Fruit fly (Drosophila melanogaster) whole organism, embryonic: ENCODE measurements around the gene CG3841.

ENCODE experiments used
- B-H1 ChIP-seq: fragments of 200-800 bp; sonication (Bioruptor generic); IDR thresholded peaks from 3 replicates; pipeline ENCODE4 v1.3.6; 2022; ENCODE audit warnings: missing biosample characterization, missing genetic modification characterization
- CG10209 ChIP-seq: fragments of 200-800 bp; sonication (Bioruptor generic); optimal IDR thresholded peaks from 3 replicates; lab custom pipeline; 2017; ENCODE audit warnings: missing biosample characterization, mild to moderate bottlenecking, missing genetic modification characterization, missing genetic modification reagents
- CG10267 ChIP-seq: fragments of 200-800 bp; sonication (Bioruptor generic); optimal IDR thresholded peaks from 2 replicates; lab custom pipeline; 2018; ENCODE audit warnings: missing biosample characterization, mild to moderate bottlenecking, missing genetic modification characterization, moderate library complexity
- CG10274 ChIP-seq: fragments of 200-800 bp; sonication (Bioruptor generic); optimal IDR thresholded peaks from 3 replicates; lab custom pipeline; 2017; ENCODE audit warnings: missing biosample characterization, mild to moderate bottlenecking, missing genetic modification characterization
- CG10654 ChIP-seq: fragments of 200-800 bp; sonication (Bioruptor generic); optimal IDR thresholded peaks from 2 replicates; lab custom pipeline; 2016; ENCODE audit warnings: missing biosample characterization, missing genetic modification characterization
- CG11504 ChIP-seq: fragments of 200-800 bp; sonication (Bioruptor generic); optimal IDR thresholded peaks from 3 replicates; lab custom pipeline; 2019; ENCODE audit warnings: missing biosample characterization, mild to moderate bottlenecking, missing genetic modification characterization, moderate library complexity
- CG11560 ChIP-seq: fragments of 200-800 bp; sonication (Bioruptor generic); IDR thresholded peaks from 3 replicates; pipeline ENCODE4 v1.3.6; 2022; ENCODE audit warnings: missing biosample characterization, missing genetic modification characterization
- CG12155 ChIP-seq: fragments of 200-800 bp; sonication (Bioruptor generic); optimal IDR thresholded peaks from 3 replicates; lab custom pipeline; 2016; ENCODE audit warnings: missing biosample characterization, missing genetic modification characterization
- CG13894 ChIP-seq: fragments of 200-800 bp; sonication (Bioruptor generic); optimal IDR thresholded peaks from 3 replicates; lab custom pipeline; 2018; ENCODE audit warnings: missing biosample characterization, mild to moderate bottlenecking, missing genetic modification characterization, moderate library complexity
- CG15514 ChIP-seq: fragments of 200-800 bp; sonication (Bioruptor generic); optimal IDR thresholded peaks from 3 replicates; lab custom pipeline; 2017; ENCODE audit warnings: missing biosample characterization, missing genetic modification characterization, mild to moderate bottlenecking, moderate library complexity, missing genetic modification reagents
- CG1602 ChIP-seq: fragments of 200-800 bp; sonication (Bioruptor generic); optimal IDR thresholded peaks from 3 replicates; lab custom pipeline; 2016; ENCODE audit warnings: missing biosample characterization, missing genetic modification characterization
- CG16815 ChIP-seq: fragments of 200-800 bp; sonication (Bioruptor generic); optimal IDR thresholded peaks from 3 replicates; lab custom pipeline; 2017; ENCODE audit warnings: missing biosample characterization, mild to moderate bottlenecking, missing genetic modification characterization
- CG17829 ChIP-seq: fragments of 200-800 bp; optimal IDR thresholded peaks from 2 replicates; lab custom pipeline; 2019; ENCODE audit warnings: missing biosample characterization, mild to moderate bottlenecking, missing genetic modification characterization, moderate library complexity
- CG2678 ChIP-seq: fragments of 200-800 bp; sonication (Bioruptor generic); optimal IDR thresholded peaks from 3 replicates; lab custom pipeline; 2019; ENCODE audit warnings: missing biosample characterization, mild to moderate bottlenecking, missing genetic modification characterization, moderate library complexity
- CG31441 ChIP-seq: fragments of 200-800 bp; sonication (Bioruptor generic); IDR thresholded peaks from 2 replicates; pipeline ENCODE4 v1.3.6; 2022; ENCODE audit warnings: missing biosample characterization, missing genetic modification characterization
- CG34224 ChIP-seq: fragments of 200-800 bp; sonication (Bioruptor generic); IDR thresholded peaks from 3 replicates; pipeline ENCODE4 v1.3.6; 2022; ENCODE audit warnings: missing biosample characterization, missing genetic modification characterization; ENCODE audit not compliant: partially characterized antibody
- CG34422 ChIP-seq: fragments of 200-800 bp; sonication (Bioruptor generic); IDR thresholded peaks from 3 replicates; pipeline ENCODE4 v1.3.6; 2022; ENCODE audit warnings: missing biosample characterization, missing genetic modification characterization
- CG6689 ChIP-seq: fragments of 200-800 bp; sonication (Bioruptor generic); IDR thresholded peaks from 2 replicates; pipeline ENCODE4 v1.3.6; 2022; ENCODE audit warnings: missing biosample characterization, missing genetic modification characterization
- CG8388 ChIP-seq: fragments of 200-800 bp; sonication (Bioruptor generic); optimal IDR thresholded peaks from 2 replicates; lab custom pipeline; 2019; ENCODE audit warnings: missing biosample characterization, mild to moderate bottlenecking, missing genetic modification characterization, moderate library complexity
- CG8924 ChIP-seq: fragments of 200-800 bp; optimal IDR thresholded peaks from 3 replicates; lab custom pipeline; 2019; ENCODE audit warnings: missing biosample characterization, mild to moderate bottlenecking, missing genetic modification characterization, moderate library complexity
- D ChIP-seq, 2 experiments: fragments of 200-800 bp in 1 of 2; fragments of >200 bp in 1 of 2; sonication (Bioruptor generic) in 1 of 2; optimal IDR thresholded peaks; 2 replicates in 1 of 2; 3 replicates in 1 of 2; lab custom pipeline; 2017; ENCODE audit warnings: mild to moderate bottlenecking in 1 of 2, missing biosample characterization in 1 of 2, missing genetic modification characterization in 1 of 2, missing genetic modification reagents in 1 of 2
- D19A ChIP-seq: fragments of 200-800 bp; optimal IDR thresholded peaks from 3 replicates; lab custom pipeline; 2019; ENCODE audit warnings: missing biosample characterization, mild to moderate bottlenecking, missing genetic modification characterization, moderate library complexity
- Fer3 ChIP-seq: fragments of 200-800 bp; sonication (Bioruptor generic); optimal IDR thresholded peaks from 2 replicates; lab custom pipeline; 2018; ENCODE audit warnings: missing biosample characterization, mild to moderate bottlenecking, missing genetic modification characterization, moderate library complexity
- H15 ChIP-seq: fragments of 200-800 bp; sonication (Bioruptor generic); IDR thresholded peaks from 3 replicates; pipeline ENCODE4 v1.3.6; 2022; ENCODE audit warnings: missing biosample characterization, missing genetic modification characterization
- Hey ChIP-seq: fragments of 200-800 bp; sonication (Bioruptor generic); optimal IDR thresholded peaks from 3 replicates; lab custom pipeline; 2018; ENCODE audit warnings: missing biosample characterization, mild to moderate bottlenecking, missing genetic modification characterization
- Meics ChIP-seq: fragments of 200-800 bp; sonication (Bioruptor generic); optimal IDR thresholded peaks from 2 replicates; lab custom pipeline; 2017; ENCODE audit warnings: missing biosample characterization, mild to moderate bottlenecking, missing genetic modification characterization
- PHDP ChIP-seq: fragments of 200-800 bp; sonication (Bioruptor generic); optimal IDR thresholded peaks from 3 replicates; lab custom pipeline; 2018; ENCODE audit warnings: missing biosample characterization, mild to moderate bottlenecking, missing genetic modification characterization, moderate library complexity
- Scr ChIP-seq: fragments of 200-800 bp; sonication (Bioruptor generic); IDR thresholded peaks from 2 replicates; pipeline ENCODE4 v1.3.6; 2022; ENCODE audit warnings: missing biosample characterization, missing genetic modification characterization; ENCODE audit not compliant: partially characterized antibody
- Vsx1 ChIP-seq: fragments of 200-800 bp; sonication (Bioruptor generic); optimal IDR thresholded peaks from 2 replicates; lab custom pipeline; 2017; ENCODE audit warnings: missing biosample characterization, mild to moderate bottlenecking, missing genetic modification characterization, missing genetic modification reagents
- Xrp1 ChIP-seq: fragments of 200-800 bp; sonication (Bioruptor generic); IDR thresholded peaks from 2 replicates; pipeline ENCODE4 v1.3.6; 2022; ENCODE audit warnings: missing biosample characterization, missing genetic modification characterization
- al ChIP-seq: fragments of 200-800 bp; sonication (Bioruptor generic); IDR thresholded peaks from 2 replicates; pipeline ENCODE4 v1.3.6; 2022; ENCODE audit warnings: missing biosample characterization, missing genetic modification characterization
- cwo ChIP-seq: fragments of 200-800 bp; sonication (Bioruptor generic); optimal IDR thresholded peaks from 3 replicates; lab custom pipeline; 2017; ENCODE audit warnings: missing biosample characterization, missing genetic modification characterization, mild to moderate bottlenecking, moderate library complexity, missing genetic modification reagents
- eve ChIP-seq, 2 experiments: fragments of >200 bp; optimal IDR thresholded peaks; 2 replicates each; lab custom pipeline; 2017; ENCODE audit warnings: missing biosample characterization in 2 of 2, missing genetic modification characterization in 2 of 2
- fd3F ChIP-seq: fragments of 200-800 bp; sonication (Bioruptor generic); optimal IDR thresholded peaks from 2 replicates; lab custom pipeline; 2018; ENCODE audit warnings: missing biosample characterization, mild to moderate bottlenecking, missing genetic modification characterization, moderate library complexity
- fd96Cb ChIP-seq: fragments of 200-800 bp; sonication (Bioruptor generic); optimal IDR thresholded peaks from 2 replicates; lab custom pipeline; 2018; ENCODE audit warnings: missing biosample characterization, mild to moderate bottlenecking, missing genetic modification characterization, moderate library complexity
- grau ChIP-seq: fragments of 200-800 bp; optimal IDR thresholded peaks from 3 replicates; lab custom pipeline; 2019; ENCODE audit warnings: missing biosample characterization, mild to moderate bottlenecking, missing genetic modification characterization, moderate library complexity
- lab ChIP-seq: fragments of 200-800 bp; sonication (Bioruptor generic); optimal IDR thresholded peaks from 3 replicates; lab custom pipeline; 2017; ENCODE audit warnings: missing biosample characterization, missing genetic modification characterization, mild to moderate bottlenecking, moderate library complexity, missing genetic modification reagents
- nau ChIP-seq: fragments of 200-800 bp; sonication (Bioruptor generic); optimal IDR thresholded peaks from 3 replicates; lab custom pipeline; 2017; ENCODE audit warnings: missing biosample characterization, mild to moderate bottlenecking, missing genetic modification characterization, missing genetic modification reagents
- pho ChIP-seq: fragments of 200-800 bp; sonication (Bioruptor generic); optimal IDR thresholded peaks from 2 replicates; lab custom pipeline; 2016; ENCODE audit warnings: missing biosample characterization, missing genetic modification characterization
- scrt ChIP-seq: fragments of 200-800 bp; sonication (Bioruptor generic); optimal IDR thresholded peaks from 2 replicates; lab custom pipeline; 2018; ENCODE audit warnings: missing biosample characterization, mild to moderate bottlenecking, missing genetic modification characterization, moderate library complexity
- sens ChIP-seq: fragments of 200-800 bp; sonication (Bioruptor generic); peaks from one replicate; lab custom pipeline; 2016; ENCODE audit warnings: missing biosample characterization, missing genetic modification characterization
- sug ChIP-seq: fragments of 200-800 bp; optimal IDR thresholded peaks from 2 replicates; lab custom pipeline; 2019; ENCODE audit warnings: missing biosample characterization, mild to moderate bottlenecking, missing genetic modification characterization, moderate library complexity
- tap ChIP-seq: fragments of 200-800 bp; optimal IDR thresholded peaks from 3 replicates; lab custom pipeline; 2019; ENCODE audit warnings: missing biosample characterization, mild to moderate bottlenecking, missing genetic modification characterization, moderate library complexity
- tio ChIP-seq: fragments of 200-800 bp; sonication (Bioruptor generic); optimal IDR thresholded peaks from 2 replicates; lab custom pipeline; 2017; ENCODE audit warnings: missing biosample characterization, missing genetic modification characterization, inconsistent platforms
- trh ChIP-seq: fragments of 200-800 bp; sonication (Bioruptor generic); optimal IDR thresholded peaks from 2 replicates; lab custom pipeline; 2016; ENCODE audit warnings: missing biosample characterization, missing genetic modification characterization
- vnd ChIP-seq: fragments of 200-800 bp; sonication (Bioruptor generic); IDR thresholded peaks from 3 replicates; pipeline ENCODE4 v1.3.6; 2022; ENCODE audit warnings: missing biosample characterization, missing genetic modification characterization; ENCODE audit not compliant: partially characterized antibody
- vvl ChIP-seq: fragments of 200-800 bp; sonication (Bioruptor generic); IDR thresholded peaks from 2 replicates; pipeline ENCODE4 v1.3.6; 2022; ENCODE audit warnings: missing biosample characterization, missing genetic modification characterization
- wdn ChIP-seq: fragments of 200-800 bp; sonication (Bioruptor generic); IDR thresholded peaks from 2 replicates; pipeline ENCODE4 v1.3.6; 2022; ENCODE audit warnings: missing biosample characterization, missing genetic modification characterization
- wor ChIP-seq: fragments of 200-800 bp; sonication (Bioruptor generic); IDR thresholded peaks from 2 replicates; pipeline ENCODE4 v1.3.6; 2022; ENCODE audit warnings: missing biosample characterization, missing genetic modification characterization

CG3841 gene

dm6 chr2L:9564527-9564926 lies 24.7 kb upstream of the CG3841 start (continued):
- TF ChIP-seq CG11504 (tag; lab: Kevin White, UChicago) (peak; percentile 73), PHDP (tag; lab: Kevin White, UChicago) (peak; percentile 60), vvl (peak; percentile 36; the same call in 1 of the 2 replicates), CG12155 (GFP tag; lab: Kevin White, UChicago) (no peak), CG16815 (GFP tag; lab: Kevin White, UChicago) (peak; percentile 18), fd3F (GFP tag; lab: Kevin White, UChicago) (peak; percentile 41), sens (GFP tag; lab: Kevin White, UChicago) (peak; percentile 72), CG8388 (GFP tag; lab: Kevin White, UChicago) (peak; percentile 36), Vsx1 (GFP tag; lab: Kevin White, UChicago) (peak; percentile 21), CG6689 (0 out of 2 replicates have a peak, but pooled peaks have one; percentile 11), tio (peak; percentile 16), fd96Cb (tag; lab: Kevin White, UChicago) (peak; percentile 32), Fer3 (tag; lab: Kevin White, UChicago) (peak; percentile 49), Xrp1 (0 out of 2 replicates have a peak, but pooled peaks have one; percentile 29), CG1602 (GFP tag; lab: Kevin White, UChicago) (peak; percentile 2), CG31441 (peak; percentile 60), nau (GFP tag; lab: Kevin White, UChicago) (peak; percentile 9), H15 (GFP tag; lab: Robert Waterston, UW) (no peak), CG10654 (GFP tag; lab: Kevin White, UChicago) (peak; percentile 31), wdn (GFP tag; lab: Robert Waterston, UW) (0 out of 2 replicates have a peak, but pooled peaks have one; percentile 18), lab (GFP tag; lab: Kevin White, UChicago) (peak; percentile 66), B-H1 (GFP tag; lab: Robert Waterston, UW) (0 out of 3 replicates have a peak, but pooled peaks have one; percentile 14), trh (GFP tag; lab: Kevin White, UChicago) (no peak), wor (GFP tag; lab: Robert Waterston, UW) (0 out of 2 replicates have a peak, but pooled peaks have one; percentile 14), pho (GFP tag; lab: Kevin White, UChicago) (no peak), CG11560 (tag; lab: Robert Waterston, UW) (peak; percentile 43; the same call in 1 of the 3 replicates), Hey (tag; lab: Kevin White, UChicago) (no peak), grau (tag; lab: Kevin White, UChicago) (peak; percentile 85), CG10209 (GFP tag; lab: Kevin White, UChicago) (peak; percentile 45), CG34224 (no peak), CG34422 (0 out of 3 replicates have a peak, but pooled peaks have one; percentile 18), cwo (GFP tag; lab: Kevin White, UChicago) (peak; percentile 34), CG8924 (tag; lab: Kevin White, UChicago) (peak; percentile 51), D (optimal IDR thresholded peaks at IDR 0.05; lab: Kevin White, UChicago) (no peak), D (GFP tag; optimal IDR thresholded peaks at IDR 0.05; lab: Kevin White, UChicago) (peak; percentile 6), scrt (GFP tag; lab: Kevin White, UChicago) (peak; percentile 23), CG2678 (tag; lab: Kevin White, UChicago) (peak; percentile 76), D19A (tag; lab: Kevin White, UChicago) (peak; percentile 40), al (GFP tag; lab: Robert Waterston, UW) (0 out of 2 replicates have a peak, but pooled peaks have one; percentile 19), CG10274 (GFP tag; lab: Kevin White, UChicago) (no peak), CG17829 (tag; lab: Kevin White, UChicago) (peak; percentile 29), CG15514 (peak; percentile 16), eve (GFP tag; optimal IDR thresholded peaks at IDR 0.05; lab: Kevin White, UChicago) (peak in 1 of 2 experiments; percentile 31), CG10267 (tag; lab: Kevin White, UChicago) (peak; percentile 12), sug (peak; percentile 41), vnd (GFP tag; lab: Robert Waterston, UW) (no peak), tap (tag; lab: Kevin White, UChicago) (peak; percentile 26), Scr (no peak), Meics (GFP tag; lab: Kevin White, UChicago) (peak; percentile 51), CG13894 (tag; lab: Kevin White, UChicago) (no peak)
